Worm (Caenorhabditis elegans): ENCODE results near the gene ZC262.2.
A peak's percentile ranks its signal among the peaks of the same experiment; 100 is the strongest.

Gene ZC262.2

DNA sequence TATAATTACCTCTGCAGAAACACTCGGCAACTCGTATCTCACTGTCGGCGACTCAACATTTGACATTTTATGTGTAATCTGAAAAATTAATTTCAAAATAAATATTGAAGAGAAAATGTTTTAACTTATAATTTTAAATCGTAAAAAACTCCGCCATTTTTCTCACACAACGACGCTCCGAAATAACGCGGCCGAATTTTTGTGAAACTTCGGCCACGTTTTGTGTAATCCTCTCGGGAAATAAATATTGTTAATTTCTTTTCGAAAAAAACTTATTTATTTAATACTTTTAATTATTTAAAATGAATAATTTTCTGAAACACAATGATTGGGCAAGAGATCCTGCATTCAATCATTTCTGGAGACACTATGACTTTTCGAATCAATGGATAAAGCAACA is 24.5 kb upstream of the ZC262.2 start, which contains the start of the genes F10E9.7 and F10E9.5:
TSS of gene F10E9.7 (minus strand) at position 86 of the 400 bp plus-strand sequence.
TSS of gene F10E9.5 (plus strand) at position 237 of the 400 bp plus-strand sequence.
- TF ChIP-seq B0310.2 (tag; optimal IDR thresholded peaks at IDR 0.05) (no peak), pes-1 (GFP tag; IDR thresholded peaks at IDR 0.05) (peak; percentile 75), scrt-1 (GFP tag; IDR thresholded peaks at IDR 0.05) (no peak), tbx-37 (GFP tag; conservative IDR thresholded peaks at IDR 0.05) (peak; percentile 93), ceh-36 (tag; optimal IDR thresholded peaks at IDR 0.05) (no peak), sea-1 (GFP tag; conservative IDR thresholded peaks at IDR 0.05) (no peak), ets-7 (tag; optimal IDR thresholded peaks at IDR 0.05) (no peak), ama-1 (optimal IDR thresholded peaks at IDR 0.05) (no peak)

DNA sequence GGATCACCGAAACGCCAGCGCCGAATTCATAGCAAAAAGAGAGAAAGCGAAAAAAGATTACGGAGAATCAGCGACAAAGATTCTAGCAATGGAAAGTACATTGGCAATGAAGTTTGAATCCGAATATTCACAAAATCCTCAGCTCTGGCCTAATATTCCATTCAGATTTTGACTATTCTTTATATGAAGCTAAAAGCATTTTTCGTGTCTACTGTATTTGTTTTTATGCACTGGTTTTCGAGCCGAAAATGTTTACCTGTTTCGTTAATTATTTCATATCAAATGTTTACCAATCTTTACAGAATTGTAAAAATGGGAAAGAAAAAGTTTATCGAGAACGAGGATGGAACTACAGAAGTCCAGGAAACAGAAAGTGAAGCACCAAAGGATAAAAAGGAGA is 23.6 kb upstream of the ZC262.2 start, which contains the start of gene F10E9.4:
TSS of gene F10E9.4 (plus strand) at position 301 of the 400 bp plus-strand sequence.
- TF ChIP-seq scrt-1 (GFP tag; IDR thresholded peaks at IDR 0.05) (no peak), hmg-4 (GFP tag; optimal IDR thresholded peaks at IDR 0.05) (no peak), ceh-13 (GFP tag; optimal IDR thresholded peaks at IDR 0.05) (no peak), tbx-37 (GFP tag; conservative IDR thresholded peaks at IDR 0.05) (no peak), sea-1 (GFP tag; conservative IDR thresholded peaks at IDR 0.05) (no peak), B0310.2 (tag; optimal IDR thresholded peaks at IDR 0.05) (no peak), tbx-11 (GFP tag; IDR thresholded peaks at IDR 0.05) (no peak), ceh-36 (tag; optimal IDR thresholded peaks at IDR 0.05) (no peak), tra-4 (tag; optimal IDR thresholded peaks at IDR 0.05) (no peak), F13C5.2 (tag; optimal IDR thresholded peaks at IDR 0.05) (no peak), ama-1 (optimal IDR thresholded peaks at IDR 0.05) (no peak), flt-1 (GFP tag; IDR thresholded peaks at IDR 0.05) (no peak), hnd-1 (tag; optimal IDR thresholded peaks at IDR 0.05) (no peak)

DNA sequence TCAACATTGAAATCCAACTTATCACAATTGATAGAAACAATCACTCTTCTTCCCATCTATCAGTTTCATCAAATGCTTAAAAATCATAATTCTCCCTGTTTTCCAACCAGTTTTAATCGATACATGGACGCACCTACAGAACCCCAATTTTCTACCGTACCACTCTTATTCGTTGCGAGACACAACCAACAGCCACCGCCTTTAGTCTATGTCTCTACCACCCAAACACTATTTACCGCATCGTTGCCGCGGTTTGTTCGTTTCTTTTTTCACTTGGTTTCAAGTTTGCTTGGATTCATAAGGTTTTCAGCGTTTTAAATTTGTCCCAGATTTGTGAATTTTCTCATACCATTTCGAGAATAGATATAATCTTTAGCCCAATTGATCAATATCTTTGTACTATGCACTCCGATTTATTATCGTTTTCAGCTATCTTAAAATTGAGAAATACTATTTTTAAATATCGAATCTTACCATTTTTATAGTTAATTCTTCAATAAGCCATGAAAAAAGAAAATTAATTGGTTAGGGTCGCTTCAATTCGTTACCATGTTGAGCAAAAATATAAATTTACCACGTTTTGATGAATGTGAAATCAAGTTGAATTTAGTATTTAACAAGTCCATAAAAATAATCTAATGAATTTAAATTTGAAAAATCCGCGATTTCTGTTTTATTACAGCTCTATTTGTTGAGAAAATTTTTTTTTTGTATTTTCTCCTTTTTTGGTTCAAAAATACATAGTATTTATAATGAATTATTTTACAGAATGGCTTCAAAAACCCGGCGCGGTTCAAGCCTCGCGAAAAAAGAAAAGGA is 21.4 kb upstream of the ZC262.2 start, which contains the start of gene F10E9.3:
TSS of gene F10E9.3 (plus strand) at position 769 of the 819 bp plus-strand sequence.
- TF ChIP-seq aly-1 (tag; optimal IDR thresholded peaks at IDR 0.05) (no peak), B0310.2 (tag; optimal IDR thresholded peaks at IDR 0.05) (no peak), hnd-1 (tag; optimal IDR thresholded peaks at IDR 0.05) (no peak), ama-1 (optimal IDR thresholded peaks at IDR 0.05) (no peak), hmbx-1 (tag; optimal IDR thresholded peaks at IDR 0.05) (no peak), ets-7 (tag; optimal IDR thresholded peaks at IDR 0.05) (no peak), tbx-11 (GFP tag; IDR thresholded peaks at IDR 0.05) (no peak), pes-1 (GFP tag; IDR thresholded peaks at IDR 0.05) (no peak), flt-1 (GFP tag; IDR thresholded peaks at IDR 0.05) (no peak), ceh-13 (GFP tag; optimal IDR thresholded peaks at IDR 0.05) (no peak), scrt-1 (GFP tag; IDR thresholded peaks at IDR 0.05) (no peak), ceh-36 (tag; optimal IDR thresholded peaks at IDR 0.05) (no peak), tbx-37 (GFP tag; conservative IDR thresholded peaks at IDR 0.05) (no peak), hmg-4 (GFP tag; optimal IDR thresholded peaks at IDR 0.05) (no peak), tra-4 (tag; optimal IDR thresholded peaks at IDR 0.05) (no peak), sea-1 (GFP tag; conservative IDR thresholded peaks at IDR 0.05) (no peak), F13C5.2 (tag; optimal IDR thresholded peaks at IDR 0.05) (no peak)

DNA sequence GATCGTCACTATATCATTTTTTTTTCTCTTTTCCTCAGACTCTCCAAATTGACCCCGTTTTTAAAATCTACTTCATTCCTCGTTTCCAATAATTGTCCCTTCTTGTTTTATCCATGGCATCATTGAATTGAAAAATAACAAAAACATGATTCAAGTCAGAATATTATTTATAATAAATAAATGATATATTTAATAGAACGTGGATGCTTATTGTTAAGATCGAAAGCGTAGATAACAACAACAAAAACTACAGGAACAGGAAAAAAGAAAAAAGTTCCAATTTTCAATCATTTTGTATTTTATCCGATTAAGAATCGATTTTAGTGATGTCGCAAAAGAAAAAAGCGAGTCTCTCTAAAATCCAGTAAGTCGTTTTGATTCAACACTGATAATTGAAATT is 19.5 kb upstream of the ZC262.2 start, which contains the start of gene F10E9.2:
TSS of gene F10E9.2 (plus strand) at position 301 of the 400 bp plus-strand sequence.
- TF ChIP-seq tbx-37 (GFP tag; conservative IDR thresholded peaks at IDR 0.05), result no peak
- TF ChIP-seq hnd-1 (tag; optimal IDR thresholded peaks at IDR 0.05), result no peak
- no peak for TF ChIP-seq tra-4 (tag; optimal IDR thresholded peaks at IDR 0.05)
- no peak for TF ChIP-seq flt-1 (GFP tag; IDR thresholded peaks at IDR 0.05)
- TF ChIP-seq sea-1 (GFP tag; conservative IDR thresholded peaks at IDR 0.05), result no peak

DNA sequence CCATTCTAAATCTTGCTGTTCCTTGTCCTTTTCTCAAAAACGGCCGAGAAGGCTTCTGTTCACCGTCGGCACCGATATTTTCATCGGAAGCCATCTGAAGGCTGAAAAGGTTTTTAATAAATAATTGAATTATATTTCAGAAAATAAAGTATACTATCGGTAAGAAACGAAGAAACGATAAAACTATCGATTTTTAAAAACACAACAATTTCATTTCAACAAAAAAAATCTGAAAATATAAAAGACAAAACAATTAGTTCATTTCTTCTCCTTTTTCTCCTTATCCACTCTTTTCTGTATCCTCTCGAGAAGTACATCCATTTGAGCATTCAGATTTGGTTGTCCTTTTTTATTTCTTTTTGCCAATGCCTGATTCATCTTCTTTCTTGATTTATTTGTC is 13.4 kb upstream of the ZC262.2 start, which contains the start of gene sas-4:
TSS of gene sas-4 (minus strand) at position 101 of the 400 bp plus-strand sequence.
- TF ChIP-seq pes-1 (GFP tag; IDR thresholded peaks at IDR 0.05), result no peak
- no peak for TF ChIP-seq scrt-1 (GFP tag; IDR thresholded peaks at IDR 0.05)
- TF ChIP-seq ets-7 (tag; optimal IDR thresholded peaks at IDR 0.05), result no peak
- TF ChIP-seq hnd-1 (tag; optimal IDR thresholded peaks at IDR 0.05), result no peak
- TF ChIP-seq ceh-36 (tag; optimal IDR thresholded peaks at IDR 0.05), result no peak
- no peak for TF ChIP-seq tbx-37 (GFP tag; conservative IDR thresholded peaks at IDR 0.05)
- no peak for TF ChIP-seq tra-4 (tag; optimal IDR thresholded peaks at IDR 0.05)
- no peak for TF ChIP-seq sea-1 (GFP tag; conservative IDR thresholded peaks at IDR 0.05)
- no peak for TF ChIP-seq ceh-13 (GFP tag; optimal IDR thresholded peaks at IDR 0.05)
- TF ChIP-seq hmg-4 (GFP tag; optimal IDR thresholded peaks at IDR 0.05), result no peak
- no peak for TF ChIP-seq hmbx-1 (tag; optimal IDR thresholded peaks at IDR 0.05)
- TF ChIP-seq tbx-11 (GFP tag; IDR thresholded peaks at IDR 0.05), result no peak

DNA sequence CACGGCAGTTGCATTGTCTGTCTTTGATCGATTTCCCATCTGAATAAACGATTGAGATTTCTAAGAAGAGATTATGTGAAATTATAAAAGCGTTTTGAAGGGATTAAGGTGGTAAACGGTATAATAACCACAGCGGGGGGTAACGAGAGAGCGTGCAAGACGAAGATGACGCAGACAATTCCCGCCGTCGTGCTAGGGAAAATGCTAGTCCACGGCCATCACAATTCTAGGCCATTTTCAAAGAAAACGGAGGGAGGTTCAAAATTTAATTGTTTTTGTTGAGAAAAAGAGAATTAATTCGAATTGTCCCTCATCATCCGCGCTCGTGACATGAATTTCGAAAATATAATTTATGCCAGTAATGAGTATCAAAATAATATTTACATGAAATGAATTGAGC is 12.8 kb upstream of the ZC262.2 start, which contains the start of gene F10E9.11:
TSS of gene F10E9.11 (minus strand) at position 161 of the 400 bp plus-strand sequence.
- TF ChIP-seq ets-7 (tag; optimal IDR thresholded peaks at IDR 0.05) (peak; percentile 50), ceh-13 (GFP tag; optimal IDR thresholded peaks at IDR 0.05) (no peak), tbx-37 (GFP tag; conservative IDR thresholded peaks at IDR 0.05) (peak; percentile 89), hmg-4 (GFP tag; optimal IDR thresholded peaks at IDR 0.05) (peak; percentile 40), ceh-36 (tag; optimal IDR thresholded peaks at IDR 0.05) (no peak), sea-1 (GFP tag; conservative IDR thresholded peaks at IDR 0.05) (0 out of 2 replicates have a peak, but pooled peaks have one; percentile 70), pes-1 (GFP tag; IDR thresholded peaks at IDR 0.05) (peak; percentile 57; the same call in 1 of the 2 replicates), hmbx-1 (tag; optimal IDR thresholded peaks at IDR 0.05) (no peak), scrt-1 (GFP tag; IDR thresholded peaks at IDR 0.05) (no peak), ama-1 (optimal IDR thresholded peaks at IDR 0.05) (no peak), B0310.2 (tag; optimal IDR thresholded peaks at IDR 0.05) (no peak), aly-1 (tag; optimal IDR thresholded peaks at IDR 0.05) (peak; percentile 46), F13C5.2 (tag; optimal IDR thresholded peaks at IDR 0.05) (peak; percentile 53), tbx-11 (GFP tag; IDR thresholded peaks at IDR 0.05) (no peak), hnd-1 (tag; optimal IDR thresholded peaks at IDR 0.05) (no peak), flt-1 (GFP tag; IDR thresholded peaks at IDR 0.05) (peak; percentile 64), tra-4 (tag; optimal IDR thresholded peaks at IDR 0.05) (no peak)

Measured in whole organism, early embryonic.